Fruit fly (Drosophila melanogaster) whole organism, embryonic: ENCODE measurements around the gene Rab3-GEF.

Experiments
- Ada2b ChIP-seq: fragments of 200-800 bp; sonication (Bioruptor generic); IDR thresholded peaks from 2 replicates; pipeline ENCODE4 v1.3.6; 2022; ENCODE audit warnings: missing biosample characterization, missing genetic modification characterization
- Asciz ChIP-seq: fragments of 200-800 bp; sonication (Bioruptor generic); optimal IDR thresholded peaks from 2 replicates; lab custom pipeline; 2017; ENCODE audit warnings: missing biosample characterization, mild to moderate bottlenecking, missing genetic modification characterization, missing genetic modification reagents
- Atf3 ChIP-seq: fragments of 200-800 bp; sonication (Bioruptor generic); optimal IDR thresholded peaks from 3 replicates; lab custom pipeline; 2016; ENCODE audit warnings: missing biosample characterization, missing genetic modification characterization
- Awh ChIP-seq: fragments of 200-800 bp; sonication (Bioruptor generic); IDR thresholded peaks from 2 replicates; pipeline ENCODE4, ENCODE4 v1.3.6; 2022; ENCODE audit warnings: missing biosample characterization, missing genetic modification characterization
- Blimp-1 ChIP-seq: fragments of 200-800 bp; sonication (Bioruptor generic); optimal IDR thresholded peaks from 3 replicates; lab custom pipeline; 2018; ENCODE audit warnings: missing biosample characterization, missing genetic modification characterization, mild to moderate bottlenecking, moderate library complexity, missing genetic modification reagents
- CG10366 ChIP-seq: fragments of 200-800 bp; sonication (Bioruptor generic); IDR thresholded peaks from 2 replicates; pipeline ENCODE4 v1.3.6; 2022; ENCODE audit warnings: missing biosample characterization, missing genetic modification characterization
- CG10431 ChIP-seq: fragments of 200-800 bp; sonication (Bioruptor generic); optimal IDR thresholded peaks from 3 replicates; lab custom pipeline; 2018; ENCODE audit warnings: missing biosample characterization, mild to moderate bottlenecking, missing genetic modification characterization
- CG10462 ChIP-seq: fragments of 200-800 bp; sonication (Bioruptor generic); optimal IDR thresholded peaks from 2 replicates; lab custom pipeline; 2016; ENCODE audit warnings: missing biosample characterization, missing genetic modification characterization
- CG10543 ChIP-seq: fragments of 200-800 bp; sonication (Bioruptor generic); optimal IDR thresholded peaks from 3 replicates; lab custom pipeline; 2017; ENCODE audit warnings: missing biosample characterization, mild to moderate bottlenecking, missing genetic modification characterization, moderate library complexity
- CG11723 ChIP-seq: fragments of 200-800 bp; sonication (Bioruptor generic); optimal IDR thresholded peaks from 2 replicates; lab custom pipeline; 2017; ENCODE audit warnings: missing biosample characterization, mild to moderate bottlenecking, missing genetic modification characterization
- CG12071 ChIP-seq: fragments of 200-800 bp; sonication (Bioruptor generic); optimal IDR thresholded peaks from 3 replicates; lab custom pipeline; 2018; ENCODE audit warnings: missing biosample characterization, mild to moderate bottlenecking, missing genetic modification characterization
- CG12236 ChIP-seq: fragments of 200-800 bp; sonication (Bioruptor generic); optimal IDR thresholded peaks from 2 replicates; lab custom pipeline; 2016; ENCODE audit warnings: missing biosample characterization, missing genetic modification characterization
- CG1233 ChIP-seq: fragments of 200-800 bp; sonication (Bioruptor generic); optimal IDR thresholded peaks from 4 replicates; lab custom pipeline; 2018; ENCODE audit warnings: missing biosample characterization, mild to moderate bottlenecking, missing genetic modification characterization
- CG12391 ChIP-seq: fragments of 200-800 bp; sonication (Bioruptor generic); optimal IDR thresholded peaks from 3 replicates; lab custom pipeline; 2018; ENCODE audit warnings: missing biosample characterization, mild to moderate bottlenecking, missing genetic modification characterization, moderate library complexity
- CG13296 ChIP-seq: fragments of 200-800 bp; sonication (Bioruptor generic); optimal IDR thresholded peaks from 3 replicates; lab custom pipeline; 2018; ENCODE audit warnings: missing biosample characterization, mild to moderate bottlenecking, missing genetic modification characterization
- CG15601 ChIP-seq: fragments of 200-800 bp; sonication (Bioruptor generic); optimal IDR thresholded peaks from 3 replicates; lab custom pipeline; 2019; ENCODE audit warnings: missing biosample characterization, mild to moderate bottlenecking, missing genetic modification characterization, moderate library complexity
- CG15696 ChIP-seq: fragments of 200-800 bp; sonication (Bioruptor generic); optimal IDR thresholded peaks from 2 replicates; lab custom pipeline; 2019; ENCODE audit warnings: missing biosample characterization, mild to moderate bottlenecking, missing genetic modification characterization, moderate library complexity
- CG18599 ChIP-seq: fragments of 200-800 bp; sonication (Bioruptor generic); optimal IDR thresholded peaks from 3 replicates; lab custom pipeline; 2017; ENCODE audit warnings: missing biosample characterization, missing genetic modification characterization, mild to moderate bottlenecking, moderate library complexity, missing genetic modification reagents
- CG2712 ChIP-seq: fragments of 200-800 bp; optimal IDR thresholded peaks from 3 replicates; lab custom pipeline; 2019; ENCODE audit warnings: missing biosample characterization, mild to moderate bottlenecking, missing genetic modification characterization, moderate library complexity
- CG33557 ChIP-seq: fragments of 200-800 bp; sonication (Bioruptor generic); optimal IDR thresholded peaks from 2 replicates; lab custom pipeline; 2019; ENCODE audit warnings: missing biosample characterization, mild to moderate bottlenecking, missing genetic modification characterization, moderate library complexity
- CG34224 ChIP-seq: fragments of 200-800 bp; sonication (Bioruptor generic); IDR thresholded peaks from 3 replicates; pipeline ENCODE4 v1.3.6; 2022; ENCODE audit warnings: missing biosample characterization, missing genetic modification characterization; ENCODE audit not compliant: partially characterized antibody
- CG6254 ChIP-seq: fragments of 200-800 bp; sonication (Bioruptor generic); optimal IDR thresholded peaks from 3 replicates; lab custom pipeline; 2017; ENCODE audit warnings: mild to moderate bottlenecking, missing biosample characterization, missing genetic modification reagents, missing genetic modification characterization
- CG6854 ChIP-seq: fragments of 200-800 bp; sonication (Bioruptor generic); optimal IDR thresholded peaks from 3 replicates; lab custom pipeline; 2017; ENCODE audit warnings: missing biosample characterization, mild to moderate bottlenecking, missing genetic modification characterization
- CG8478 ChIP-seq: fragments of >200 bp; optimal IDR thresholded peaks from 2 replicates; lab custom pipeline; 2018
- Dbx ChIP-seq: fragments of 200-800 bp; sonication (Bioruptor generic); IDR thresholded peaks from 3 replicates; pipeline ENCODE4 v1.3.6; 2022; ENCODE audit warnings: missing biosample characterization, missing genetic modification characterization
- Dip2 ChIP-seq: fragments of 200-800 bp; sonication (Bioruptor generic); IDR thresholded peaks from 2 replicates; pipeline ENCODE4 v1.3.6; 2022; ENCODE audit warnings: missing biosample characterization, missing genetic modification characterization
- Doc2 ChIP-seq: fragments of 200-800 bp; sonication (Bioruptor generic); IDR thresholded peaks from 2 replicates; pipeline ENCODE4 v1.3.6; 2022; ENCODE audit warnings: missing biosample characterization, missing genetic modification characterization
- HHEX ChIP-seq: fragments of 200-800 bp; sonication (Bioruptor generic); optimal IDR thresholded peaks from 3 replicates; lab custom pipeline; 2017; ENCODE audit warnings: missing biosample characterization, mild to moderate bottlenecking, missing genetic modification characterization, missing genetic modification reagents
- Jarid2 ChIP-seq: fragments of 200-800 bp; sonication (Bioruptor generic); optimal IDR thresholded peaks from 3 replicates; lab custom pipeline; 2017; ENCODE audit warnings: mild to moderate bottlenecking, missing biosample characterization, missing genetic modification reagents, missing genetic modification characterization
- Kr ChIP-seq: fragments of 200-800 bp; sonication (Bioruptor generic); optimal IDR thresholded peaks from 2 replicates; lab custom pipeline; 2017; ENCODE audit warnings: missing biosample characterization, mild to moderate bottlenecking, missing genetic modification characterization
- Max ChIP-seq: fragments of 200-800 bp; sonication (Bioruptor generic); optimal IDR thresholded peaks from 2 replicates; lab custom pipeline; 2016; ENCODE audit warnings: missing biosample characterization, mild to moderate bottlenecking, missing genetic modification characterization
- Myb ChIP-seq: fragments of 200-800 bp; sonication (Bioruptor generic); optimal IDR thresholded peaks from 2 replicates; lab custom pipeline; 2016; ENCODE audit warnings: missing biosample characterization, missing genetic modification characterization
- NFAT ChIP-seq: fragments of 200-800 bp; sonication (Bioruptor generic); IDR thresholded peaks from 2 replicates; pipeline ENCODE4 v1.3.6; 2022; ENCODE audit warnings: missing biosample characterization, missing genetic modification characterization
- Nf-YB ChIP-seq: fragments of 200-800 bp; sonication (Bioruptor generic); optimal IDR thresholded peaks from 3 replicates; lab custom pipeline; 2019; ENCODE audit warnings: missing biosample characterization, mild to moderate bottlenecking, missing genetic modification characterization, moderate library complexity
- Rfx ChIP-seq: fragments of 200-800 bp; sonication (Bioruptor generic); IDR thresholded peaks from 2 replicates; pipeline ENCODE4 v1.3.6; 2022; ENCODE audit warnings: missing biosample characterization, missing genetic modification characterization
- ap ChIP-seq: fragments of 200-800 bp; sonication (Bioruptor generic); IDR thresholded peaks from 2 replicates; pipeline ENCODE4 v1.3.6; 2022; ENCODE audit warnings: missing biosample characterization, missing genetic modification characterization
- bcd ChIP-seq: fragments of 200-800 bp; sonication (Bioruptor generic); optimal IDR thresholded peaks from 2 replicates; lab custom pipeline; 2017; ENCODE audit warnings: missing biosample characterization, mild to moderate bottlenecking, missing genetic modification characterization
- chm ChIP-seq: fragments of 200-800 bp; sonication (Bioruptor generic); IDR thresholded peaks from 2 replicates; pipeline ENCODE4 v1.3.6; 2022; ENCODE audit warnings: missing biosample characterization, missing genetic modification characterization
- danr ChIP-seq: fragments of 200-800 bp; sonication (Bioruptor generic); IDR thresholded peaks from 2 replicates; pipeline ENCODE4 v1.3.6; 2022; ENCODE audit warnings: missing biosample characterization, missing genetic modification characterization
- dati ChIP-seq: fragments of 200-800 bp; sonication (Bioruptor generic); IDR thresholded peaks from 2 replicates; pipeline ENCODE4 v1.3.6; 2022; ENCODE audit warnings: missing biosample characterization, missing genetic modification characterization
- dmrt11E ChIP-seq: fragments of 200-800 bp; sonication (Bioruptor generic); optimal IDR thresholded peaks from 3 replicates; lab custom pipeline; 2018; ENCODE audit warnings: missing biosample characterization, mild to moderate bottlenecking, missing genetic modification characterization, moderate library complexity
- gcm2 ChIP-seq: fragments of 200-800 bp; sonication (Bioruptor generic); optimal IDR thresholded peaks from 2 replicates; lab custom pipeline; 2016; ENCODE audit warnings: missing biosample characterization, missing genetic modification characterization
- prd ChIP-seq, 3 experiments: fragments of >200 bp in 2 of 3; fragments of 200-800 bp in 1 of 3; sonication (Bioruptor generic) in 1 of 3; optimal IDR thresholded peaks in 2 of 3; IDR thresholded peaks in 1 of 3; 2 replicates in 2 of 3; 3 replicates in 1 of 3; pipeline versions ENCODE4 v1.3.6 to Lab custom; 2017 to 2022; ENCODE audit warnings: missing biosample characterization in 1 of 3, missing genetic modification characterization in 1 of 3
- run ChIP-seq: fragments of 200-800 bp; sonication (Bioruptor generic); optimal IDR thresholded peaks from 3 replicates; lab custom pipeline; 2018; ENCODE audit warnings: missing biosample characterization, mild to moderate bottlenecking, missing genetic modification characterization
- sc ChIP-seq, 3 experiments: fragments of >200 bp in 2 of 3; fragments of 200-800 bp in 1 of 3; sonication (Bioruptor generic) in 1 of 3; optimal IDR thresholded peaks; 2 replicates in 2 of 3; 3 replicates in 1 of 3; lab custom pipeline; 2017; ENCODE audit warnings: mild to moderate bottlenecking in 1 of 3, missing biosample characterization in 1 of 3, missing genetic modification characterization in 1 of 3, missing genetic modification reagents in 1 of 3
- tin ChIP-seq: fragments of 200-800 bp; sonication (Bioruptor generic); optimal IDR thresholded peaks from 3 replicates; lab custom pipeline; 2016; ENCODE audit warnings: missing biosample characterization, missing genetic modification characterization
- tll ChIP-seq, 2 experiments: fragments of 200-800 bp in 1 of 2; fragments of >200 bp in 1 of 2; sonication (Bioruptor generic) in 1 of 2; optimal IDR thresholded peaks; 2 replicates each; lab custom pipeline; 2017 to 2019; ENCODE audit warnings: missing biosample characterization in 2 of 2, missing genetic modification characterization in 2 of 2, mild to moderate bottlenecking in 1 of 2, moderate library complexity in 1 of 2
- tx ChIP-seq: fragments of 200-800 bp; sonication (Bioruptor generic); optimal IDR thresholded peaks from 2 replicates; lab custom pipeline; 2016; ENCODE audit warnings: missing biosample characterization, missing genetic modification characterization

Rab3-GEF gene

DNA sequence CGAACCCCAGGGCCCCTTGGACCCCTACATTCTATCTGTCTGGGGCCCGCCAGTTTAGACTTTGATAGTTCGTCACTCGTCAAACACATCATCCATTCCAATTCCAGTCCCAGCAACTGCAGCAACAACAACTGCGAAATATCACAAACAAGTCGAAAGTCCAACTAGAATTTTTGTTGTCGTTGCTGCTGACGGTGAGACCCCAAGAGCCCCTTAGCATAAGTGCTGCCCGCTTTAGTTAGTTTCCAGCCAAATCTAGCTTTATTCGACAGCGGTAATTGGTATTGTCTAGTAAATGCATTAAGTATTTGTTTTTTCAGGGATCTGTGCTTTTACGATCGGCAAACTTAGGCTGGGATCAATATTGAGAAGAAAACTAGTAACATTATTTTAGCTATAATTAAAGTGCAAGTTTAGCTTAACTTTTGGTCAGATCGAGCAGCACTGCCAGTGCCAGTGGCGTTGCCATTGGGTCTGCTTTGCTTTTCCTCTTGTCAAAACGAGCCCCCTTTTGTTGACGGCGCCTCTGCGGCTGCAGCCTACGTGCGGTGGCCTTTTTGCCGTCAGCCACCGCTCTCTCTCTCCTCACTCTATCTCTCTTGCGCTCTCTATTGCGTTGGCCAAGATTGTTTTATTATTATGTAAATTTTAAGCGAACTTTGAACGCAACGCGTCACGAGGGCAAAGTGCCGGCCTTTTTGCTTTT is 14.7 kb upstream of the Rab3-GEF start (continued):
- TF ChIP-seq Awh (GFP tag; lab: Robert Waterston, UW) (peak; percentile 68; the same call in 1 of the 2 replicates), Nf-YB (GFP tag; lab: Kevin White, UChicago) (peak; percentile 64), Rfx (GFP tag; lab: Robert Waterston, UW) (peak; percentile 97), danr (GFP tag; lab: Robert Waterston, UW) (peak; percentile 79), tll (GFP tag; optimal IDR thresholded peaks at IDR 0.05; lab: Kevin White, UChicago) (no peak), Jarid2 (GFP tag; lab: Kevin White, UChicago) (peak; percentile 57), CG12071 (GFP tag; lab: Kevin White, UChicago) (peak; percentile 70), Myb (peak; percentile 79), CG10462 (GFP tag; lab: Kevin White, UChicago) (peak; percentile 63), CG6854 (peak; percentile 83), dati (GFP tag; lab: Robert Waterston, UW) (peak; percentile 75), CG10543 (GFP tag; lab: Kevin White, UChicago) (peak; percentile 95), CG11723 (GFP tag; lab: Kevin White, UChicago) (peak; percentile 85), CG1233 (peak; percentile 85), Dbx (GFP tag; lab: Robert Waterston, UW) (peak; percentile 91), CG13296 (GFP tag; lab: Kevin White, UChicago) (peak; percentile 89), prd (optimal IDR thresholded peaks at IDR 0.05; lab: Kevin White, UChicago) (no peak), prd (GFP tag; IDR thresholded peaks at IDR 0.05; lab: Robert Waterston, UW) (peak; percentile 89), dmrt11E (tag; lab: Kevin White, UChicago) (peak; percentile 62), CG10366 (GFP tag; lab: Robert Waterston, UW) (peak; percentile 90), tx (peak; percentile 94), CG6254 (GFP tag; lab: Kevin White, UChicago) (peak; percentile 63), Dip2 (GFP tag; lab: Robert Waterston, UW) (peak; percentile 39), Max (GFP tag; lab: Kevin White, UChicago) (peak; percentile 58), Atf3 (peak; percentile 88), bcd (GFP tag; lab: Kevin White, UChicago) (peak; percentile 88), CG18599 (GFP tag; lab: Kevin White, UChicago) (peak; percentile 95), CG15601 (tag; lab: Kevin White, UChicago) (peak; percentile 54), HHEX (GFP tag; lab: Kevin White, UChicago) (peak; percentile 90), CG12391 (tag; lab: Kevin White, UChicago) (peak; percentile 88), CG8478 (lab: Kevin White, UChicago) (no peak), run (tag; lab: Kevin White, UChicago) (peak; percentile 69), CG15696 (tag; lab: Kevin White, UChicago) (peak; percentile 53), CG12236 (GFP tag; lab: Kevin White, UChicago) (peak; percentile 78), Kr (no peak), Asciz (peak; percentile 73), sc (optimal IDR thresholded peaks at IDR 0.05; lab: Kevin White, UChicago) (no peak), sc (GFP tag; optimal IDR thresholded peaks at IDR 0.05; lab: Kevin White, UChicago) (peak; percentile 48), CG33557 (peak; percentile 54), NFAT (GFP tag; lab: Robert Waterston, UW) (peak; percentile 97), chm (GFP tag; lab: Robert Waterston, UW) (peak; percentile 93), CG2712 (peak; percentile 84), Blimp-1 (GFP tag; lab: Kevin White, UChicago) (peak; percentile 79), Doc2 (GFP tag; lab: Robert Waterston, UW) (peak; percentile 61; the same call in 1 of the 2 replicates), ap (GFP tag; lab: Robert Waterston, UW) (peak; percentile 62), gcm2 (GFP tag; lab: Kevin White, UChicago) (peak; percentile 82), CG10431 (peak; percentile 32), CG34224 (no peak), Ada2b (GFP tag; lab: Robert Waterston, UW) (peak; percentile 88), tin (GFP tag; lab: Kevin White, UChicago) (peak; percentile 93)
